Fruit fly (Drosophila melanogaster): Measurements from ENCODE around the gene smp-30.

The smp-30 gene

DNA sequence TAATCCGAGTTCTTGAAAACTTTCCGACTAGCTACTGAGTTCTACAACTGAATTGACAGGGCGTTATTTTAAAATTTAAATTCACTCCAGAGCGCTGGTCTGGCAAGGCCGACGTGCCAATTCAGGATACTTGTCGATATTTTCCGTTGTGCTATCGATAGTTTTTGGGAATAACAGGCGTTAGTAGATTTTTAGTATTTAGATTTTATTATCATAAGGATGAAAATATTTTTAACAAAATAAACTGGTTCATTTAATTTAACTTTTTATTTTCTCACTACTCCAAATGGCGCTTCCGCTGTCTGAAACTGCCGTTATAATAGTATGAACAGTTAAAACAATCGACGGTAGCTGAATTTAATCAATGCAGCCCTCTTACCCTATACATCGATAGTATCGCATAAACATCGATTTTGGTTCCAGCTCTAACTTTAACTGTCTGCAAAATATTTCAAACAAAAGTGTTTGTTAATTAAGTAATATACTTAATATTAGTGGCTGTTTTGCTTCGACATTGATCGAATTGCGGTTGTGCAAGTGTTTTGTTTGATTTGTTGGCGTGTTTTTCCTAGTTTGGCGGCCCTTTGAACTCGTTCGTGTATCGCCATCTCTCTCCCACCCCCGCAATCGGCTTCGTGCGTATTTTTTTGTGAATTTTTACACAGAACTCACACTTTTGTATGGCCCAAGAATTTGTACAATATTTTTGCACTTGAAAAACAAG lies 9.7 kb downstream of the smp-30 start, which contains the start of the genes eff and jvl:
eff (minus strand) TSS at position 128 of the 724 bp plus-strand sequence.
jvl (plus strand) TSS at position 391 of the 724 bp plus-strand sequence.
- TF ChIP-seq Mrtf (GFP tag; IDR thresholded peaks at IDR 0.05) (no peak), sc (optimal IDR thresholded peaks at IDR 0.05) (no peak), sc (GFP tag; optimal IDR thresholded peaks at IDR 0.05) (no peak), bowl (GFP tag; IDR thresholded peaks at IDR 0.05) (no peak), repo (GFP tag; optimal IDR thresholded peaks at IDR 0.05) (no peak), GATAe (GFP tag; conservative IDR thresholded peaks at IDR 0.05) (0 out of 2 replicates have a peak, but pooled peaks have one; percentile 25), Dfd (GFP tag; optimal IDR thresholded peaks at IDR 0.05) (no peak), E2f2 (GFP tag; IDR thresholded peaks at IDR 0.05) (peak; percentile 61; the same call in 1 of the 2 replicates), ash1 (GFP tag; optimal IDR thresholded peaks at IDR 0.05) (no peak), CG10267 (tag; optimal IDR thresholded peaks at IDR 0.05) (no peak), CG12104 (GFP tag; optimal IDR thresholded peaks at IDR 0.05) (peak; percentile 23), HLH54F (GFP tag; optimal IDR thresholded peaks at IDR 0.05) (peak; percentile 52), cato (GFP tag; optimal IDR thresholded peaks at IDR 0.05; ENCODE audit: borderline replicate concordance) (no peak), CG1529 (GFP tag; optimal IDR thresholded peaks at IDR 0.05) (no peak), CG6765 (GFP tag; optimal IDR thresholded peaks at IDR 0.05) (no peak), CG16779 (GFP tag; IDR thresholded peaks at IDR 0.05) (no peak), CG2129 (GFP tag; IDR thresholded peaks at IDR 0.05; ENCODE audit: partially characterized antibody) (peak; percentile 98), ara (GFP tag; IDR thresholded peaks at IDR 0.05) (no peak), sug (tag; optimal IDR thresholded peaks at IDR 0.05) (no peak), lmd (GFP tag; IDR thresholded peaks at IDR 0.05) (no peak), CG11456 (GFP tag; IDR thresholded peaks at IDR 0.05) (no peak; the same call in 1 of the 3 replicates), HLH4C (GFP tag; IDR thresholded peaks at IDR 0.05; ENCODE audit: partially characterized antibody) (peak; percentile 94), nom (GFP tag; optimal IDR thresholded peaks at IDR 0.05) (no peak), CG1792 (GFP tag; optimal IDR thresholded peaks at IDR 0.05) (no peak), dati (GFP tag; IDR thresholded peaks at IDR 0.05) (no peak), luna (GFP tag; optimal IDR thresholded peaks at IDR 0.05) (no peak), Tbp (GFP tag; optimal IDR thresholded peaks at IDR 0.05) (no peak), D (optimal IDR thresholded peaks at IDR 0.05) (no peak), D (GFP tag; optimal IDR thresholded peaks at IDR 0.05) (no peak), gcm2 (GFP tag; optimal IDR thresholded peaks at IDR 0.05) (no peak), Oli (tag; optimal IDR thresholded peaks at IDR 0.05) (no peak), tio (GFP tag; optimal IDR thresholded peaks at IDR 0.05) (peak; percentile 31), CG18764 (GFP tag; optimal IDR thresholded peaks at IDR 0.05) (no peak), H15 (GFP tag; IDR thresholded peaks at IDR 0.05) (no peak), CG12219 (GFP tag; optimal IDR thresholded peaks at IDR 0.05) (no peak), NfI (GFP tag; optimal IDR thresholded peaks at IDR 0.05) (no peak), lbe (GFP tag; optimal IDR thresholded peaks at IDR 0.05) (peak; percentile 58), Dek (tag; optimal IDR thresholded peaks at IDR 0.05) (no peak), pum (GFP tag; optimal IDR thresholded peaks at IDR 0.05) (peak; percentile 13), lilli (GFP tag; optimal IDR thresholded peaks at IDR 0.05) (peak; percentile 76), CG9932 (GFP tag; IDR thresholded peaks at IDR 0.05) (no peak; the same call in 1 of the 2 replicates), Hey (tag; optimal IDR thresholded peaks at IDR 0.05) (no peak), chinmo (GFP tag; IDR thresholded peaks at IDR 0.05; ENCODE audit: partially characterized antibody) (peak; percentile 77; the same call in 2 of the 4 replicates), abd-A (tag; optimal IDR thresholded peaks at IDR 0.05) (no peak), Fer1 (GFP tag; optimal IDR thresholded peaks at IDR 0.05) (no peak), ase (GFP tag; IDR thresholded peaks at IDR 0.05) (no peak), CG32767 (GFP tag; IDR thresholded peaks at IDR 0.05) (no peak), tna (GFP tag; IDR thresholded peaks at IDR 0.05; ENCODE audit: partially characterized antibody) (peak; percentile 84), ranshi (GFP tag; IDR thresholded peaks at IDR 0.05) (no peak), CG12942 (GFP tag; optimal IDR thresholded peaks at IDR 0.05) (peak; percentile 20), Ets97D (GFP tag; optimal IDR thresholded peaks at IDR 0.05) (peak; percentile 40)

Data from whole organism, embryonic.